Worm (Caenorhabditis elegans): ENCODE results near the gene T26G10.4.
A peak's percentile ranks its signal among the peaks of the same experiment; 100 is the strongest.

Gene T26G10.4

DNA sequence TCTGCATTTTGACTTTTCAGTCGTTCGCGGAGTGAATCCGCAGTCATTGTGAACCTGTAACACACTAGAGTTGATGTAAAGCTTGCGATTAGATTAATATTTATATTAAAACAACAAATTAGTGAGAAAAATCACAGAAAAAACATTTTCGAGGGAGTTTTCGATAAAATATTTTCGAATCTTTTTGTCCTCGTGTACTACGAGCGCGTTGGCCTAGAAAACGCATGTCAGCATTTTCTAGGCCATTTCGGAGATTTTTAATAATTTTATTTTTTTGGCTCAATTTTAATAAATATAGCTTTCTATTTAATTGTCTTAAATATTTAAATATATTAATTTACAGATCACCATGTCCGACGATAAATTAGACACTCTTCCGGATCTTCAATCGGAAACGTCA, 45.1 kb downstream of the T26G10.4 start, which contains the start of gene B0464.9 (continued):
- TF ChIP-seq nhr-76 (tag; optimal IDR thresholded peaks at IDR 0.05) (no peak), lin-39 (tag; optimal IDR thresholded peaks at IDR 0.05) (no peak), attf-4 (tag; optimal IDR thresholded peaks at IDR 0.05) (no peak), pqm-1 (tag; optimal IDR thresholded peaks at IDR 0.05) (no peak), nhr-48 (tag; optimal IDR thresholded peaks at IDR 0.05) (no peak), ZK337.2 (GFP tag; IDR thresholded peaks at IDR 0.05) (no peak), daf-19 (GFP tag; conservative IDR thresholded peaks at IDR 0.05) (no peak), mdt-29 (GFP tag; IDR thresholded peaks at IDR 0.05) (no peak), daf-16 (GFP tag; optimal IDR thresholded peaks at IDR 0.05) (no peak), daf-16 (tag; optimal IDR thresholded peaks at IDR 0.05) (peak; percentile 14), hlh-11 (tag; optimal IDR thresholded peaks at IDR 0.05) (peak; percentile 16), tag-97 (GFP tag; IDR thresholded peaks at IDR 0.05) (no peak), Y5F2A.4 (GFP tag; optimal IDR thresholded peaks at IDR 0.05) (no peak)

ce11 chrIII:9465865-9466264, 45.5 kb downstream of the T26G10.4 start, which contains the start of gene B0464.6:
Gene B0464.6 (minus strand): TSS chrIII:9465965.
- TF ChIP-seq unc-62 (GFP tag; optimal IDR thresholded peaks at IDR 0.05 in 1 of 2) (peak in 1 of 2 experiments; percentile 65), unc-62 (tag; optimal IDR thresholded peaks at IDR 0.05) (no peak), zag-1 (tag; optimal IDR thresholded peaks at IDR 0.05) (no peak)

ce11 chrIII:9467095-9467494, 46.8 kb downstream of the T26G10.4 start, which contains the start of gene baf-1:
Gene baf-1 (plus strand): TSS chrIII:9467464.
- TF ChIP-seq nhr-11 (tag; optimal IDR thresholded peaks at IDR 0.05) (no peak), tra-1 (GFP tag; IDR thresholded peaks at IDR 0.05) (no peak), lsy-2 (tag; optimal IDR thresholded peaks at IDR 0.05) (peak in 1 of 2 experiments; percentile 78), R02D3.7 (tag; optimal IDR thresholded peaks at IDR 0.05) (no peak), rbr-2 (tag; optimal IDR thresholded peaks at IDR 0.05) (peak; percentile 58), zfp-3 (GFP tag; conservative IDR thresholded peaks at IDR 0.05) (peak; percentile 31; the same call in 1 of the 2 replicates), F44E2.7 (GFP tag; IDR thresholded peaks at IDR 0.05) (no peak), sdz-12 (GFP tag; optimal IDR thresholded peaks at IDR 0.05) (no peak), pqm-1 (tag; optimal IDR thresholded peaks at IDR 0.05) (peak; percentile 49), snpc-1.2 (GFP tag; IDR thresholded peaks at IDR 0.05) (no peak), php-3 (GFP tag; IDR thresholded peaks at IDR 0.05) (no peak), madf-5 (GFP tag; IDR thresholded peaks at IDR 0.05) (no peak), nhr-77 (tag; optimal IDR thresholded peaks at IDR 0.05) (peak; percentile 60), F49E8.2 (tag; optimal IDR thresholded peaks at IDR 0.05; ENCODE audit: borderline replicate concordance) (no peak), hif-1 (tag; optimal IDR thresholded peaks at IDR 0.05) (peak in 1 of 2 experiments; percentile 31), unc-130 (GFP tag; optimal IDR thresholded peaks at IDR 0.05) (peak; percentile 57), mep-1 (tag; optimal IDR thresholded peaks at IDR 0.05) (peak; percentile 70), snpc-4 (tag; optimal IDR thresholded peaks at IDR 0.05) (no peak), nhr-6 (tag; optimal IDR thresholded peaks at IDR 0.05) (peak; percentile 59), dpl-1 (GFP tag; optimal IDR thresholded peaks at IDR 0.05) (peak; percentile 70), hlh-30 (tag; optimal IDR thresholded peaks at IDR 0.05; ENCODE audit: insufficient read depth) (peak; percentile 32), lir-3 (tag; optimal IDR thresholded peaks at IDR 0.05) (no peak), mes-2 (tag; optimal IDR thresholded peaks at IDR 0.05; ENCODE audit: poor library complexity, severe bottlenecking) (peak; percentile 87), arid-1 (GFP tag; conservative IDR thresholded peaks at IDR 0.05) (peak; percentile 55; the same call in 1 of the 2 replicates), nhr-28 (tag; optimal IDR thresholded peaks at IDR 0.05) (peak; percentile 34), ztf-7 (tag; optimal IDR thresholded peaks at IDR 0.05) (no peak), dmd-6 (GFP tag; IDR thresholded peaks at IDR 0.05) (no peak), duxl-1 (tag; optimal IDR thresholded peaks at IDR 0.05; ENCODE audit: poor library complexity) (peak; percentile 72), ceh-28 (tag; optimal IDR thresholded peaks at IDR 0.05) (peak; percentile 11), ztf-11 (tag; optimal IDR thresholded peaks at IDR 0.05) (no peak), hmg-1.1 (GFP tag; IDR thresholded peaks at IDR 0.05) (0 out of 2 replicates have a peak, but pooled peaks have one; percentile 26), nhr-102 (tag; optimal IDR thresholded peaks at IDR 0.05) (peak; percentile 44), mdt-29 (GFP tag; IDR thresholded peaks at IDR 0.05) (no peak), lin-38 (GFP tag; IDR thresholded peaks at IDR 0.05) (peak; percentile 98), daf-16 (GFP tag; optimal IDR thresholded peaks at IDR 0.05) (no peak), daf-16 (tag; optimal IDR thresholded peaks at IDR 0.05) (peak; percentile 39), ceh-44 (GFP tag; IDR thresholded peaks at IDR 0.05) (no peak)

All from whole organism, L4 larva.